Fruit fly (Drosophila melanogaster) whole organism: Measurements from ENCODE around the gene sp3.

Experiments used
- CG8478 ChIP-seq: fragments of >200 bp; optimal IDR thresholded peaks from 2 replicates; lab custom pipeline; 2018; ENCODE audit warnings: inconsistent platforms
- Dll ChIP-seq: fragments of >200 bp; optimal IDR thresholded peaks from 2 replicates; lab custom pipeline; 2017
- pan ChIP-seq: fragments of >200 bp; optimal IDR thresholded peaks from 2 replicates; lab custom pipeline; 2017
- usp ChIP-seq: fragments of >200 bp; optimal IDR thresholded peaks from 2 replicates; lab custom pipeline; 2017; ENCODE audit warnings: missing biosample characterization, missing genetic modification characterization, mixed read lengths

- TF ChIP-seq usp (GFP tag; lab: Kevin White, UChicago) (no peak), CG8478 (lab: Kevin White, UChicago) (no peak), Dll (lab: Kevin White, UChicago) (no peak), pan (no peak)
These were observed 38.8 kb upstream of the sp3 start, which contains the start of gene Fancm for dm6 chr3R:21481960-21482359.
